Fruit fly (Drosophila melanogaster) whole organism, larva: ENCODE results near the gene CG6195.

ENCODE experiments used
- noc ChIP-seq: fragments of 200-800 bp; sonication (Bioruptor generic); optimal IDR thresholded peaks from 3 replicates; lab custom pipeline; 2019; ENCODE audit warnings: missing biosample characterization, mild to moderate bottlenecking, missing genetic modification characterization, moderate library complexity

The CG6195 gene

dm6 chr3R:19648289-19648916 is at the start of gene CG6195, which contains the start of gene CG31220:
Gene CG6195 (minus strand): TSS chr3R:19648410.
Gene CG31220 (plus strand): TSS chr3R:19648487.
- TF ChIP-seq noc = no peak

DNA sequence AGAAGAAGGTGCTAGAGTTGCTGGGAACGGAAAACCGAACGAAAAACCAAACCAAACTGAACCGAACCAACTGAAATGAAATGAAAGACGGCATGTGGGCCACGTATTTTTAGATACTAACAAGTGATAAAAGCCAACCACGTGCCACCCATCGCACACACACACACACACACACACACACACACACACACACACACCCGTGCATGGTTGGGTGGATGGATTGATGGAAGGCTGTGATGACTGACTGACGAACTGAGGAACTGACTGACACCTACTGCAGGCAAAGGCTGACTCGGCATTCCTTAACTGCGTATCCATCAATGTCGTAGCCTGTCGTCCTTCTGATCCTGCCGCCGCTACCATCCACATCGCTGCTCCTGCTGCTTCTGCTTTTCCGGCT is 34.2 kb upstream of the CG6195 start:
- TF ChIP-seq noc = no peak

DNA sequence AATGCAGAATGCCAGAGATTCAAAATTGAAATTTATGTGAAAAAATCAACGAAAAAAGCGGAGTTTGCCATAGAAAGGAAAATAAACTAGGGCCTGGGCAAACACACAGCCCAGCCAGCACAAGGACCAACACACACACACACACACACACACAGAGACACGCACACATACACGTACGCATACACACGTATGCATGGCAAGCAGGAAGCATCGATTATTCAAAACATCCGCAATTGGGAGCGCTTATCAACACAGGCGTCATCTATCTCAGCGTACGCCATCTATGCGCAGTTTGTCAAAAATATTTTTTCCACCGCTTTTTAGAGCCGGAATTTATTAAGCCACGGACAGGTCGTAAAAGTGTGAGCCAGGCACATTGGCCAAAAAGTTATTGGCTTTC is 31.6 kb upstream of the CG6195 start:
- no peak for TF ChIP-seq noc

DNA sequence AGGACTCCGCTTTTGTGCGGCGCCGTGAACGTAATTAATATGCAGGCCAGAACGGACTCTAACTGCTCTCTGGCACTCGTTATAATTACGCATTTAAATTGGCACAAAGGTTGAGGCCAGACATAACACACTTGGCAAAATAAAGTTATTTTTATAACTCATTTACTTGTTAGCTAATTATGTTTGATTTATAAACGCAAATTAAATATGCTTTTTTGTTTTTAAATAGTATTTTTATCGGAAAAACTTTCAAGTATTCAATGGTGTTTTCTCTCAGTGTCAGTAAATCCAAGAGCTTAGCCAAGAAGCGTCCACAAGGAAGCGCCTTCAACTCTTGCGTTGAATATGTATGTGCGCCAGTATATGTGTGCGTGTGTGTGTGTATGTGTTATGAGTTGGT is 24.7 kb upstream of the CG6195 start:
- no peak for TF ChIP-seq noc

DNA sequence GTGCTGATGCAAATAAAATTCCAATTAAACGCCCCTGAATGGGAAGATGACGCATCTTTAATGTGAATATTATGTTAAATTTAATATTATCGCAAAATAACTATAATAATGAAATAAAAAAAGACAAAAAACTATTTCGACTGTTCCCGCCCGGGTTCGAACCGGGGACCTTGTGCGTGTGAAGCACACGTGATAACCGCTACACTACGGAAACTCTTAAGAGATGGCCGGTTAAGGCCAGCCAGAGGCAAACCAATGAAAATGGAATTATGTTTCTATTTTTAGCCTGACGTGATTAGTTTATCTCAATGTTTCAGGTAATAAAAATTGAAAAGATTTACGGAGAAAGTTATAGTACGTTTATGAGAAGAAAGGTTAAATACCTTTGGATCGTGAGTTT is 23.9 kb upstream of the CG6195 start:
- no peak for TF ChIP-seq noc

dm6 chr3R:19671223-19671991 is 23.2 kb upstream of the CG6195 start, which contains the start of gene Naam:
Gene Naam (plus strand): TSS chr3R:19671450.
- TF ChIP-seq noc = peak; percentile 81

DNA sequence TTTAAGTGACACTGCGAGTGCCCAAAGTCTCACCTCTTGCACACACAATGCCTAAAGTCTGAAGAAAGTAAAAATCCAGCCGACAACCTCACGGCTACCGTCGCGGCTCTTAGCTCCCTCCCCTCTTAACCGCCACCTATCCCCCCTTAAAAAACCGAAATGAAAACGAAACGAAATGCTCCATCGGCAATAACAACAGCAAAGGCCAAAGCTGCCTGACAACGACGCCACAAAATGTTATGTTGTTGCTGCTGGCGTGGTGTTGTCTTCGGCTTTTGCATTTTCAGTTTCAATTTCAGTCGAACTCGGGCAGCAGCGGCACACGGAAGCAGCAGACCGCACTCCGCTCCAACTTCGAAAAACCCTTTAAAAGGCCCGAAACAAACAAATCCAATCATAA is 16.5 kb upstream of the CG6195 start, which contains the start of gene CG7432:
Gene CG7432 (plus strand): TSS at position 295 of the 400 bp plus-strand sequence.
- no peak for TF ChIP-seq noc

- no peak for TF ChIP-seq noc
These were observed 11.2 kb upstream of the CG6195 start, which contains the start of gene ort for dm6 chr3R:19659448-19659847. Gene ort (plus strand): TSS chr3R:19659748.

DNA sequence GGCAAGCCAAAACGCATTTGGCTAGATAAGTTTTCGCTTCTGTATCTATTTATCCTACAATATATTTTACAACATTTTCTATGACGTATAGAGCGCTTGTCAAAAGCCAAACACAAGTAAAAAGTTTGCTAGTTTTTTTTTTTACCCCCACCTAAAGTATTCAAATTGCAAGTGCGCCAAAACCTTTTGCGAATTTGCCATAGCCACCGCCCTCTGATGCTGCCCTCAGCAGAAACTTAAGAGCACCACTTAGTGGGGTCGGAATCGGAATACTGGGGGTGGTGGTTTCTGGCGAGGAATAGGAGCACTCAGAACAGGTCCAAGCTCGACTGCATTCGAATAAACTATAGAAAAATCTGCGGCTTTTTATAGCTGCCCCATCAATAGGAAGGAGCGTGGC is 9.6 kb upstream of the CG6195 start, which contains the start of gene CG6184:
Gene CG6184 (minus strand): TSS at position 101 of the 400 bp plus-strand sequence.
- no peak for TF ChIP-seq noc

DNA sequence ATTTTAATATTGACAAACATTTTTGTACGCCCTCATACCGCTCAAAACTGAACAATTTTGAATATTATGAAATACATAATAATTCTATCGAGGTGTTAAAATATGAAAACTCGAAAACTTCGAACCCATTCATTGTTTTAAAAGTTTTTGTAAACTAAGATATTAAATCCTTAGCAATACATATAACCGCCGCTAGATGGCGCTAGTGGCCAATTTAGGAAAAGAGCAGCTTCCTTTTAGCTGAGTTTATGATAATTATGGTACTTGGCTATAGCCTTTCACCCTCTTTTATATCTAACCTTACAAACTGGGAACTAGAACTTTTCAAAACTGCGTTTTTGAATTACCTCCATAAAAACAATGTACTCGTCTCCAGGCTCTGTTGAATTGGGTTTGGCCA is 9.0 kb upstream of the CG6195 start:
- no peak for TF ChIP-seq noc

dm6 chr3R:19656455-19656854 is 8.2 kb upstream of the CG6195 start:
- TF ChIP-seq noc = no peak

DNA sequence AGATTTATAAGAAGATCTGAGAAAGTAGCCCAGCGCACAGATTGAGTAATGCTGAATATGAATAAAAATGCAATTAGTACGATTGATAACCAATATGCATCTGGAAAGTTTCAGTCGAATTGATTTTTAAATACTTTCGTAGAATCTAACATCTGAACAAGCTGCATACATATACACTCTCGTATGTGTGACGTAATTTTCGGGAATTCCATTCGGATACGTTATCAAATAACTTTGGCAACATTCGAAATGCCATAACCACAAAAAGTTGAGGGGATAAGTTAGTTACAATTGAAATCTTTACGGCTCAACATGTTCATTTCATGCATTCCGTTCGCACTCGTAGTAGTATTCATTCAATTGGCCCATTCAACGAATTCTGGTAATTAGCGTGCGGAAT is 2.5 kb upstream of the CG6195 start, which contains the start of gene CG31219:
Gene CG31219 (plus strand): TSS at position 301 of the 400 bp plus-strand sequence.
- no peak for TF ChIP-seq noc

dm6 chr3R:19644901-19645204 is 3.4 kb downstream of the CG6195 start, which contains the start of gene Nup58:
Gene Nup58 (plus strand): TSS chr3R:19645026.
- no peak for TF ChIP-seq noc

- TF ChIP-seq noc = peak; percentile 70
These were observed 3.9 kb downstream of the CG6195 start, which contains the start of gene Vha13 for dm6 chr3R:19644094-19644900. Gene Vha13 (minus strand): TSS chr3R:19644386.

dm6 chr3R:19642893-19643270 is 5.3 kb downstream of the CG6195 start:
- TF ChIP-seq noc = no peak

- TF ChIP-seq noc = no peak
These were observed 5.9 kb downstream of the CG6195 start, which contains the start of gene subdued for dm6 chr3R:19642092-19642892. Gene subdued (minus strand): TSS chr3R:19642722.
